Fruit fly (Drosophila melanogaster) whole organism, pupa: Measurements from ENCODE around the gene CG13678.

Experiments
- CG10348 ChIP-seq: fragments of 200-800 bp; sonication (Bioruptor generic); IDR thresholded peaks from 2 replicates; pipeline ENCODE4 v1.3.6; 2022; ENCODE audit warnings: missing biosample characterization, missing genetic modification characterization
- CG12605 ChIP-seq: fragments of 200-800 bp; sonication (Bioruptor generic); IDR thresholded peaks from 2 replicates; pipeline ENCODE4 v1.3.6; 2022; ENCODE audit warnings: missing biosample characterization, missing genetic modification characterization
- CG13204 ChIP-seq: fragments of 200-800 bp; sonication (Bioruptor generic); optimal IDR thresholded peaks from 2 replicates; lab custom pipeline; 2018; ENCODE audit warnings: missing biosample characterization, mild to moderate bottlenecking, missing genetic modification characterization, moderate library complexity
- CG14655 ChIP-seq: fragments of 200-800 bp; sonication (Bioruptor generic); optimal IDR thresholded peaks from 3 replicates; lab custom pipeline; 2017; ENCODE audit warnings: mild to moderate bottlenecking, missing biosample characterization, missing genetic modification reagents, missing genetic modification characterization
- CG15710 ChIP-seq: fragments of 200-800 bp; sonication (Bioruptor generic); optimal IDR thresholded peaks from 2 replicates; lab custom pipeline; 2018; ENCODE audit warnings: missing biosample characterization, mild to moderate bottlenecking, missing genetic modification characterization, moderate library complexity
- CG17806 ChIP-seq: fragments of 200-800 bp; sonication (Bioruptor generic); optimal IDR thresholded peaks from 2 replicates; lab custom pipeline; 2018; ENCODE audit warnings: missing biosample characterization, mild to moderate bottlenecking, missing genetic modification characterization, moderate library complexity
- CG32121 ChIP-seq: fragments of 200-800 bp; sonication (Bioruptor generic); IDR thresholded peaks from 2 replicates; pipeline ENCODE4 v1.3.6; 2022; ENCODE audit warnings: missing biosample characterization, missing genetic modification characterization
- CG34367 ChIP-seq: fragments of 200-800 bp; sonication (Bioruptor generic); optimal IDR thresholded peaks from 2 replicates; lab custom pipeline; 2018; ENCODE audit warnings: missing biosample characterization, mild to moderate bottlenecking, missing genetic modification characterization
- CG4496 ChIP-seq: fragments of 200-800 bp; sonication (Bioruptor generic); IDR thresholded peaks from 3 replicates; pipeline ENCODE4 v1.3.6; 2022; ENCODE audit warnings: missing biosample characterization, missing genetic modification characterization
- CG8159 ChIP-seq: fragments of 200-800 bp; sonication (Bioruptor generic); optimal IDR thresholded peaks from 3 replicates; lab custom pipeline; 2018; ENCODE audit warnings: missing biosample characterization, mild to moderate bottlenecking, missing genetic modification characterization, moderate library complexity
- CG8301 ChIP-seq: fragments of 200-800 bp; sonication (Bioruptor generic); optimal IDR thresholded peaks from 2 replicates; lab custom pipeline; 2018; ENCODE audit warnings: missing biosample characterization, mild to moderate bottlenecking, missing genetic modification characterization
- CG9948 ChIP-seq: fragments of 200-800 bp; sonication (Bioruptor generic); optimal IDR thresholded peaks from 2 replicates; lab custom pipeline; 2018; ENCODE audit warnings: missing biosample characterization, mild to moderate bottlenecking, missing genetic modification characterization, moderate library complexity
- D1 ChIP-seq: fragments of 200-800 bp; sonication (Bioruptor generic); optimal IDR thresholded peaks from 2 replicates; lab custom pipeline; 2018; ENCODE audit warnings: missing biosample characterization, mild to moderate bottlenecking, missing genetic modification characterization, moderate library complexity
- EcR ChIP-seq: fragments of 200-800 bp; sonication (Bioruptor generic); optimal IDR thresholded peaks from 3 replicates; lab custom pipeline; 2019; ENCODE audit warnings: missing biosample characterization, missing genetic modification characterization, mild to moderate bottlenecking, moderate library complexity, missing genetic modification reagents
- Ets98B ChIP-seq: fragments of 200-800 bp; sonication (Bioruptor generic); IDR thresholded peaks from 2 replicates; pipeline ENCODE4 v1.3.6; 2022; ENCODE audit warnings: missing biosample characterization, missing genetic modification characterization
- Pif1A ChIP-seq: fragments of 200-800 bp; sonication (Bioruptor generic); optimal IDR thresholded peaks from 3 replicates; lab custom pipeline; 2016; ENCODE audit warnings: missing biosample characterization, missing genetic modification characterization
- Pif1B ChIP-seq: fragments of 200-800 bp; sonication (Bioruptor generic); optimal IDR thresholded peaks from 3 replicates; lab custom pipeline; 2016; ENCODE audit warnings: missing biosample characterization, missing genetic modification characterization
- Snoo ChIP-seq: fragments of 200-800 bp; sonication (Bioruptor generic); optimal IDR thresholded peaks from 3 replicates; lab custom pipeline; 2017; ENCODE audit warnings: missing biosample characterization, mild to moderate bottlenecking, missing genetic modification characterization, inconsistent platforms
- fd96Ca ChIP-seq: fragments of 200-800 bp; sonication (Bioruptor generic); IDR thresholded peaks from 3 replicates; pipeline ENCODE4 v1.3.6; 2022; ENCODE audit warnings: missing biosample characterization, missing genetic modification characterization
- gl ChIP-seq: fragments of 200-800 bp; sonication (Bioruptor generic); optimal IDR thresholded peaks from 2 replicates; lab custom pipeline; 2018; ENCODE audit warnings: missing biosample characterization, mild to moderate bottlenecking, missing genetic modification characterization
- rn ChIP-seq: fragments of 200-800 bp; sonication (Bioruptor generic); IDR thresholded peaks from 2 replicates; pipeline ENCODE4 v1.3.6; 2022; ENCODE audit warnings: missing biosample characterization, missing genetic modification characterization

CG13678 gene

DNA sequence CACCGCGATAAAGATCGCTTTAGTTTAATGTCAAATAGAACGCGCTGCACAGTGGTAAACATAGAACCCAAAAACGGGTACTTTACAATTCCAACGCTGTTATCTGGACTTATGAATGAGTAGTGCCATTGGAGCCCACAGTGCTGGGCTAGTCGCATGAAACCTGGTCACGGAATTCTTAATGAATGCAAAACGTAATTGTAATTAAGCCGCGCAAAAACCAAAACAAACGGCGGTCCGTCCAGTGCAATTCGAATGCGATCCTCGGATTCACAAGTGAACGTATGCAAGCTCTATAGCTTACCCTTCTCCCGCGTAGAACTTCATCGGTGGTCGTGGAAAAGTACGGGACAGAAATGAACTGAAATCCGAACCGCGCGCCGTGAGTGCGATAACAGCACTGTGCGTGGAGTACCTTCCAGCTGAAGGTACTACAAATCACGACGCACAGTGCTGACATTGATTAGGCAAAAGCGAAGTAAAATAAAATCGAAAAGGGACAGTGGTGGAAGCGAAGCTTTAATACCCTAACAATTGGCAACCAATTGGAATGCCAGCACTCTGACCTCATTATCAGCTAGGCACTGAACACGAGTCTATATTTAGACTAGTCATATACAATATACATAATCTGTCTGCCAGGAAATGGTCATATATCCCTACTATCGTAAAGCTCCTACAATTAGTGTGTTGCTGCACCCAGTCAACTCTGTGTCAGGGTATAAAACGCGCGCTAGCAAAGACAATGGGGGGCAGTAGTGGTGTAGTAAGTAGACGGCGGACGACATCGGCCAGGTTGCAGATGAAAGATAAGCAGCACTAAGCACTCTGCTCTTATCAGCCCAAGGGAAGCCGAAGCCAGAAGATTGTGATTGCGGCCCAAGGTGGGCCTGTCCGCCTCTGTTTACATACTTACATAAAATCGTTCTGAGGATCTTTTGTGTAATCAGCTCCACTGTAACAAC, 36.4 kb upstream of the CG13678 start:
- peak; percentile 53 for TF ChIP-seq Ets98B (GFP tag; lab: Robert Waterston, UW)
- TF ChIP-seq CG10348 (GFP tag; lab: Robert Waterston, UW), result no peak
- peak; percentile 59 for TF ChIP-seq CG8301 (tag; lab: Kevin White, UChicago)
- TF ChIP-seq D1 (tag; lab: Kevin White, UChicago), result no peak
- TF ChIP-seq CG9948, result peak; percentile 48
- TF ChIP-seq rn, result no peak
- TF ChIP-seq CG34367 (tag; lab: Kevin White, UChicago), result peak; percentile 36
- peak; percentile 74 for TF ChIP-seq CG8159 (tag; lab: Kevin White, UChicago)
- TF ChIP-seq gl (tag; lab: Kevin White, UChicago), result no peak
- peak; percentile 25 for TF ChIP-seq EcR
- peak; percentile 57 for TF ChIP-seq CG15710 (tag; lab: Kevin White, UChicago)
- no peak for TF ChIP-seq Pif1A (GFP tag; lab: Kevin White, UChicago)
- TF ChIP-seq CG17806 (tag; lab: Kevin White, UChicago), result peak; percentile 33
- TF ChIP-seq CG14655 (GFP tag; lab: Kevin White, UChicago), result no peak
- no peak for TF ChIP-seq CG12605 (GFP tag; lab: Robert Waterston, UW)
- TF ChIP-seq CG32121, result peak; percentile 42; the same call in 1 of the 2 replicates
- TF ChIP-seq Snoo (tag; lab: Kevin White, UChicago), result peak; percentile 42
- peak; percentile 65 for TF ChIP-seq Pif1B (GFP tag; lab: Kevin White, UChicago)
- peak; percentile 72 for TF ChIP-seq fd96Ca (GFP tag; lab: Robert Waterston, UW)
- TF ChIP-seq CG13204 (GFP tag; lab: Kevin White, UChicago), result no peak
- peak; percentile 66; the same call in 2 of the 3 replicates for TF ChIP-seq CG4496 (GFP tag; lab: Robert Waterston, UW)

DNA sequence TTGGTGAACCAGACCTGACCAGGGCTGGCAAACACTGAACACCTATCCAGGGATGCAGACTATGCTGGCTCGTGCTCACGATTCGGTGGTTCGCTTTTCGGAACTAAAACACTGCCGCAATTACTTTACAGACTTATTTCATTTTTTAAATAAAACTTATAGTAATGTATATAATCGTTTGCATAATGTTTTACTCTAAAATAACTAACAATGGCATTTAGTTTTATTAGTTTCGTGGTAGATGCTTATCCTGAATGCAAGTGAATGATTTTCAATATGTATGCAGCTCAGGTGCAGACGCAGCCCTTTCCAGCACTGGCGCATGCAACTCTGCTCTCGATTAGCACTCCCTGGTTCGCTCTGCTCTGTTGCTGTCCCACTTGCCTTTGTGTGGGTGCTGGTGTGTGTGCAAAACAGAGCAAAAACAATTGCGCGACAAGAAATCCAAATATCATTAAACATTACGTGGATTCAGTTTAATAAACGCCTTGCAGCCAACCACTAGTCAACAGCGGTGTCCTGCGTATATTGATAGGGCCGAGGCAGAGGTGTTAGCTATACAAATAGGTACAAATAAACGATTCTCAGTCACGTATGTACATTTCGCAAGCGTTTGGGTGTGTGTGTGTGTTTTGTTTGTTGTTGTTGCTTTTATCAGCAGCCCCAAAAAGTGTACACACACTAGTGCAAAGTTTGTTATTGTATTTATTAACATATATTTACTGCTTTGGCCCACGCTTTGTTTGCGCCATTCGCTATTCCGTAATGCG, 35.1 kb upstream of the CG13678 start, which contains the start of the genes ERR and Atg18a:
ERR (minus strand) TSS at position 45 of the 770 bp plus-strand sequence.
Atg18a (plus strand) TSS at position 231 of the 770 bp plus-strand sequence.
- TF ChIP-seq CG14655 (GFP tag; lab: Kevin White, UChicago), result no peak
- TF ChIP-seq CG13204 (GFP tag; lab: Kevin White, UChicago), result no peak
- peak; percentile 77 for TF ChIP-seq CG10348 (GFP tag; lab: Robert Waterston, UW)
- TF ChIP-seq gl (tag; lab: Kevin White, UChicago), result peak; percentile 19
- peak; percentile 78 for TF ChIP-seq Snoo (tag; lab: Kevin White, UChicago)
- peak; percentile 74 for TF ChIP-seq CG8301 (tag; lab: Kevin White, UChicago)
- TF ChIP-seq CG34367 (tag; lab: Kevin White, UChicago), result peak; percentile 69
- TF ChIP-seq Ets98B (GFP tag; lab: Robert Waterston, UW), result peak; percentile 82
- peak; percentile 92 for TF ChIP-seq CG4496 (GFP tag; lab: Robert Waterston, UW)
- TF ChIP-seq CG32121, result peak; percentile 89
- peak; percentile 73 for TF ChIP-seq Pif1B (GFP tag; lab: Kevin White, UChicago)
- no peak for TF ChIP-seq EcR
- TF ChIP-seq rn, result peak; percentile 84
- TF ChIP-seq CG9948, result peak; percentile 73
- TF ChIP-seq CG17806 (tag; lab: Kevin White, UChicago), result peak; percentile 73
- peak; percentile 82 for TF ChIP-seq CG8159 (tag; lab: Kevin White, UChicago)
- TF ChIP-seq D1 (tag; lab: Kevin White, UChicago), result no peak
- TF ChIP-seq CG15710 (tag; lab: Kevin White, UChicago), result peak; percentile 87
- TF ChIP-seq CG12605 (GFP tag; lab: Robert Waterston, UW), result peak; percentile 50; the same call in 1 of the 2 replicates
- TF ChIP-seq fd96Ca (GFP tag; lab: Robert Waterston, UW), result peak; percentile 81

DNA sequence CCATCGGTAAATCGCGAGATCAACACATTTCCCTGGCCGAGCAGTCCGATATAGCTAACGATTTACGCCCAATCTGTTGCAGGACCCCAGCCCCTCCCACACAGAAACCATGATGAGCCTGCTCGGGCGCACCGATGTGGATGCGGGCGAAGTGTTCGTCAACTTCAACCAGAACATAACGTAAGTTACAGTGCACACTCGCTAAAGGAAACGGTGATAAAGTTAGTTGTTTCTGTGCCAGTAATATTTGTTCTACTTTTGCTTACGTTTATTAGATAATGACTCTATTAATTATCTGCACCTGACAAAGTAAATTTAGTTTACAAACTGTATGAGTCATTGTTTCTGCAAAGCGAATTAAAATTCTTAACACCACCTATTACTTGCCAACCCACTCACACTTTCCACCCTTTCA, 34.5 kb upstream of the CG13678 start:
- peak; percentile 16; the same call in 1 of the 2 replicates for TF ChIP-seq Ets98B (GFP tag; lab: Robert Waterston, UW)
- TF ChIP-seq CG32121, result 0 out of 2 replicates have a peak, but pooled peaks have one; percentile 30
- TF ChIP-seq CG9948, result no peak

DNA sequence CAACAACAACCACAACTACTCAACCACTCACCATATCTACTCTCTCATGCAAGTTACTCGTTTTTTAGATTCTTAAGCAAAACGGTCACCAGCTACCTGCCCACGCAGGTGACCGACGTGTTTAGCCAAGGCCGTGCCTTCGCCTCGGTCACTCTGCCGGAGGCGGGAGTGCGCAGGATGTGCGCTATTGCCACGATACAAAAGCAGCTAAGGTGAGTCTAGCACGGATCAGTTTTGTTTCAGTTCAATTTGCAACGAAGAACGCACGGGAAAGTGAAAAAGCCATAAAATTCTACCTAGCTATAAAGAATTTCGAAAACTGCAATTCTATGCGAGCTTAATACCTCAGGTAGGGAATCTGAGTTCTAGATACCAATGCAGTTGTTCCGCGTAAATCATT, 32.7 kb upstream of the CG13678 start:
- TF ChIP-seq EcR (no peak), CG4496 (GFP tag; lab: Robert Waterston, UW) (no peak)

DNA sequence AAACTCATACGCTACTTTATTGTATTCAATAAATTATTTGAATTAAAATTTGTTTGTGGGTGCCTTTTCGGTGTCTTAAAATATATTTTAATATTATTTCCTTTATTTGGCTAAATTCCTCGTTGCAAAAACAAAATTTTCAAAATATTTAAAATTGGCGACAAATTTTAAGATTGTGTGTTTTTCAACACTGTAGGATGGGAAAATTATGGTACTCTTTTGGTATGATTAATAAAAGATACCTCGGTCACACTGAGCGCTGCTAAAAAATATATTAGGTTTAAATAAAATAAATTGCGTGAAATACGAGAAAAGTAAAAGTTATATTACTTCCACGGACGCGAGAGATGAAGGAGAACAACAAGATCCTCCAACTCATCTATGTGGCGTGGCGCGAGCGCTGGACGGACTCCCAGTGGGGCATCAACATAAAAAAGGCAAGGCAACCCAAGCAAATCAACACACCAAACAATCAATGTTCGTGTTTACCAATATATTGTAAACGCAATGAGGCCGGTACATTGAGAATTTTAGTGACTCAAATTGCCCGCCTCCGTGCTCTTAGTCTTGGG, 30.8 kb upstream of the CG13678 start, which contains the start of gene MED24:
MED24 (plus strand) TSS at position 229 of the 572 bp plus-strand sequence.
- TF ChIP-seq EcR, result no peak
- no peak for TF ChIP-seq fd96Ca (GFP tag; lab: Robert Waterston, UW)
- TF ChIP-seq CG32121, result no peak
- TF ChIP-seq CG10348 (GFP tag; lab: Robert Waterston, UW), result no peak
- TF ChIP-seq CG4496 (GFP tag; lab: Robert Waterston, UW), result no peak
